Fruit fly (Drosophila melanogaster): ENCODE results near the gene mRpL2.

- TF ChIP-seq psq (optimal IDR thresholded peaks at IDR 0.05), result no peak
- TF ChIP-seq h (optimal IDR thresholded peaks at IDR 0.05), result no peak
- no peak for TF ChIP-seq ttk (optimal IDR thresholded peaks at IDR 0.05)
- TF ChIP-seq insv (optimal IDR thresholded peaks at IDR 0.05), result no peak
- no peak for TF ChIP-seq Sin3A (optimal IDR thresholded peaks at IDR 0.05)
Measured at dm6 chr3L:11112427-11112826, 8.2 kb upstream of the mRpL2 start.

Measured in Kc167 (cell line).